Worm (Caenorhabditis elegans) whole organism, dauer: ENCODE measurements around the gene C50C3.1.

Experiments used
- unc-62 ChIP-seq: sonication (generic microtip); optimal IDR thresholded peaks from 2 replicates; lab custom pipeline; 2017; ENCODE audit warnings: missing biosample characterization, missing genetic modification reagents, missing genetic modification characterization

The C50C3.1 gene

DNA sequence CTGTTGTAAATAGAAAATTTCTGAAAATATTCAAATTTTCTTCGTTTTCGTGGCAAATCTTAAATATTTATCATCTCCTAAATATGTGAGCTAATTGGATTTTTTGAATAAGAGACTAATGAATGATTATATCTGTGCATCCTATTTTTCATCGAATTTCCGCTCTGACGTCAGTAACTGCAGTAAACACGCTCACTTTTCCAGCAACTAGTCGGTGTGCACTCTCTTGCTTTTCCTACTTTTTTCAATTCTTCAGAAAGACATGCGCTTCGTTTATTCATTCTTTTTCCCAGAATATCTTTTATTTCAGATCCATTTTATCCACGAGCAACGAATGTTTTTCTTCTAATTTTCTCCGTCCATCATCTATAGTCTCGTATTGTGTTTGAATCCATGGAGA, 37.7 kb downstream of the C50C3.1 start:
- TF ChIP-seq unc-62 (GFP tag; lab: Kevin White, UChicago), result no peak

DNA sequence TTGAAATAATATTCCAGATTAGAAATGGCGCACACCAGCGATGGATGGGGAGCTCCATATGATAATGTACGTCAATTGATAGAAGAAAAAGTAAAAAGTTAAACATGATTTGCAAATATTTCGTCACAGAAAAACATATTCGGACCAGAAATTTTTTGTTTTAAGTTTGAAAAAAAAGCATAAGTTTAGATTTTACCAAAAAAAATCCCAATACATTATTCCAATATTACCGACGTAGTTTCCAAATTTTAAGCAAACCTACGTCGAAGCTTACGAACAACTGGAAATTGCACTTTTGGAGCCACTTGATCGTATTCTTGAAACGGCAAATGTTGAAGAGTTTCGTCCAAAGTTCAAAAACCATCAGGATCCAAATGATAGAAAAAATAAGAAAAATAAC, 40.8 kb downstream of the C50C3.1 start, which contains the start of gene henn-1:
henn-1 (plus strand) TSS at position 18 of the 400 bp plus-strand sequence.
- TF ChIP-seq unc-62 (GFP tag; lab: Kevin White, UChicago), result no peak

DNA sequence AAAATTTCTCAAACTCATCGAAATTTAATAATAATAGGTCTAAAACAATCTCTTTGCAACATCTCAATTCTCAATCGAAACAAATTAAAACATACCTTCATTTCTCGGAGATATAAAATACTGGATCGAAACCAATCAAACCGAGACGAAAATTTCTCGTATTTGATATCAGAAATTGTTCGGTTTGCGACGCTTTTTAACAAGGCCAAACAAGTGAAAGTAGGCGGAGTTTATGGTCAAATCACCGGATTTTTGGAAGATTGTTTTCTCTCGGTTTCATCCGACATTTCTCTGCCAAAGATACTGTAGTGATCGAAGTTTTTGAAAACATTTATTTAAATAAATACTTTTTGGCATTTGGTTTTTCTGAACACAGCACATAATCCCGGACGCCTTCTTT, 43.6 kb downstream of the C50C3.1 start, which contains the start of gene C02F5.14:
C02F5.14 (minus strand) TSS at position 157 of the 400 bp plus-strand sequence.
- no peak for TF ChIP-seq unc-62 (GFP tag; lab: Kevin White, UChicago)

DNA sequence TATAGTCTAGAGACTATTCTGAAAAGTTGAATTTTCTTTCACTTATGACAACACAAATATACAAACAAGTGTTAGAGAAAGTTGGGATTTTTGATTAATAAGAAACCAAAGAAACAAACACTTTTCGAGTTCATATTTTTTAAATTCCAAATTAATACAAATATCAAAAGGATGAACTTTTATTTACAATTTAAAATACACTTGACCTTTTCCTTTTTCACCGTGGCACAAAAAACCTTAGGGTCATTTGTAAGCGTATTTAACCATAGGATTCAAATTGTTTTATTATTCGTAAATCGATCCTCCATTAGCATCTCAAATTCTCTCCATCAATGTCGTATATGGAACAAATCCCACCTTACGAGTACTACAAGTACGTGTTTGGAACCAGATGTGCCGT, 44.1 kb downstream of the C50C3.1 start, which contains the start of gene C02F5.5:
C02F5.5 (plus strand) TSS at position 301 of the 400 bp plus-strand sequence.
- TF ChIP-seq unc-62 (GFP tag; lab: Kevin White, UChicago), result no peak

DNA sequence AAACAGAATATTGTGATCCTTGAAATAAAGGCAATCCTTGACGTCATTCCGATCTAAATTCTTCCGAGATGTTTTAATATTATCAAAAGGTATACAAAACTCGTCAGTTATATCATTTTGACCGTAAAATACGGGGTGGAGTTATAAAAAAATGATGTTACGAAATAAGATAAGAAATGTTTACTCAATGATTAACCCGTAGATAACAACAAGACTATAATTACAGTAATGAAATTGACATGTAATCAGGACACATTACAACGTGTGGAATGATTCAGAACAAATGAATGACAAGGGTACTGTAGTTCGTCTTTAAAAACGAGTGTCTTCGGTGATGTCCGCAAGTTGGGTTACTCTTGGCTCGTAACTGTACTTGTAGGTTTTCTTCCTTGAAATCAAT, 46.0 kb downstream of the C50C3.1 start, which contains the start of gene tsp-2:
tsp-2 (minus strand) TSS at position 109 of the 400 bp plus-strand sequence.
- TF ChIP-seq unc-62 (GFP tag; lab: Kevin White, UChicago), result no peak

DNA sequence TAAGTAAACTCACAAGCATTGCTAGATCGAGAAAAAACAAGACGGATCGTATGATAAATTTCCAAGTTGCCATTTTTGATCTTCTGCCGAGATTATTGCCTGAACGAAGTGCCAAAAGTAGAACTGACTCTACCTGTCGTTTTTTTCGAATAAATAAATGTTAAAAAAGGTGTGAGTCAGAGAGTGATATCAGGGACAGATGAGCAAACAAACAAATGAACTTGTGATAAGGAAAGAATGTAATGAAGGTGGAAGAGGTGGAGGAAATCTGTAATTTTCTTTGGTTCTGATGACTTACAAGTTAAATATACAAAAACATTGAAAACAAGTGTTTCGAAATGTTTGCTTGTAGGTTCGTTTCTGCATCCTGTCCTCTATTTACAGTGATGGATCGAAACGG, 47.5 kb downstream of the C50C3.1 start, which contains the start of gene tsp-1:
tsp-1 (minus strand) TSS at position 99 of the 400 bp plus-strand sequence.
- no peak for TF ChIP-seq unc-62 (GFP tag; lab: Kevin White, UChicago)

DNA sequence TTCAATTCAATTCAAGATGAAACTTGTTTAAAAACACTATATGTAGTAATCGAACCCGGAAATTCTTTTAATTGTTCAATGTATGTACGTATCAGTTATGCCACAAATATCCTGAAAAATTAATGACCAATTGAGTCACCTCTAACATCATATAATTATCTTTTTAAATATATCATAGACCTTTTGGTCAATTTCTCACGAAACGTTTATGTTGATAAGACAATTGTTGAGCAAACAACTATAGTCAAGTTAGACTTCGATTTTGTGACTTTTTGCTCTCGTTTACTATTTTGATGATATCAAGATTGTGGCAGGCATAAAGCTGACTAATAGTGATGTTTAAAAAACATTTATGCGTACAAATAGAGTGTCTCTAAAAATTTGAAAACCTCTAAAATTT, 48.5 kb downstream of the C50C3.1 start:
- no peak for TF ChIP-seq unc-62 (GFP tag; lab: Kevin White, UChicago)

DNA sequence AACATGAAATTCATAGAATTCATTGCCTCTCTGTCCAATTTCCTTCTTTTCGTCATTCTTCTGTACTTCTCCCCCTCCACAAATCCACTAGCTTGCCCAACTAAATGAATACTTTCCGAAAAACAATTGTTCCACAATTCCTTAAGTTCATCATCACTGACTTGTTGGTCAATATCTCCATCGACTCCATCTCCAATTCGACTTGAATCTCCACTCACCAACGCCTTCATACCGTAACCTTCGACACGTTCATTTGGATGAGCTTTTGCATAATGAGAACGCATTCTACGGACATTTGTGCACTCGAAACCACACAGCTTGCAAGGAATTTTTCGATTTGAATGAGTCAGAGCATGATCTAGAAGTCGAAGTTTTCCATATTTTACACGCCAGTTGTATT, 49.2 kb downstream of the C50C3.1 start:
- no peak for TF ChIP-seq unc-62 (GFP tag; lab: Kevin White, UChicago)

DNA sequence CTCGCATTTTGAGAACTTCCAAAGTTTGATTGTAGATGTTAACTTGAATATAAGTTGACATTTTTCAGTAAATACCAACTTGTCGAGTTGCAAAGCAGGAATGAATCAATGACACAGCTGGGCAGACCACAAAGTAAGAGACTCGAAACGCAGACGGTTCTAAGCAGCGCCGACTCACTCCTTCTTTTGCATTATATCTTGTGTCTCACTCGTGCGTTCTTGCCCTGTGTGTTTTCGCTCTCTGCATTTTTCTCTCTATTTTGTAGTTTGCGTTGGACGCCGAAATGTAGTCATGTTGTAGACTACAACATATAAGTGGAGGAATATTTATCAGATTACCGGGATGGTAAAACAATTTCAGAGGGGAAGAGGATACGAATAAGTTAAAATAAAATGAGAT, 51.0 kb downstream of the C50C3.1 start, which contains the start of gene C02F5.12:
C02F5.12 (minus strand) TSS at position 221 of the 400 bp plus-strand sequence.
- TF ChIP-seq unc-62 (GFP tag; lab: Kevin White, UChicago), result no peak
